Worm (Caenorhabditis elegans) whole organism, mixed stage, embryonic: ENCODE results near the gene nhr-213.

Source experiments
- ces-1 ChIP-seq: fragments of 150-350 bp; optimal IDR thresholded peaks from 2 replicates; lab custom pipeline; 2014; ENCODE audit warnings: missing biosample characterization, missing genetic modification reagents, missing genetic modification characterization
- lin-13 ChIP-seq: fragments of 150-350 bp; optimal IDR thresholded peaks from 2 replicates; lab custom pipeline; 2014; ENCODE audit warnings: missing biosample characterization, missing genetic modification characterization
- mab-5 ChIP-seq: fragments of 150-350 bp; optimal IDR thresholded peaks from 2 replicates; lab custom pipeline; 2014; ENCODE audit warnings: missing biosample characterization, missing genetic modification characterization
- mep-1 ChIP-seq: fragments of 150-350 bp; optimal IDR thresholded peaks from 2 replicates; lab custom pipeline; 2017; ENCODE audit warnings: missing biosample characterization, missing genetic modification reagents, missing genetic modification characterization, inconsistent platforms
- nhr-12 ChIP-seq: fragments of 150-350 bp; optimal IDR thresholded peaks from 2 replicates; lab custom pipeline; 2014; ENCODE audit warnings: missing biosample characterization, missing genetic modification characterization
- nhr-237 ChIP-seq: fragments of 150-350 bp; optimal IDR thresholded peaks from 2 replicates; lab custom pipeline; 2014; ENCODE audit warnings: missing biosample characterization, missing genetic modification characterization
- pha-4 ChIP-seq: fragments of 150-350 bp; optimal IDR thresholded peaks from 2 replicates; lab custom pipeline; 2018; ENCODE audit warnings: missing biosample characterization, missing genetic modification reagents, missing genetic modification characterization
- snpc-4 ChIP-seq: fragments of 150-350 bp; optimal IDR thresholded peaks from 2 replicates; lab custom pipeline; 2014; ENCODE audit warnings: missing biosample characterization, missing genetic modification characterization
- sptf-1 ChIP-seq: sonication (generic microtip); optimal IDR thresholded peaks from 2 replicates; lab custom pipeline; 2017; ENCODE audit warnings: mild to moderate bottlenecking, missing genetic modification characterization, moderate library complexity, missing compliant biosample characterization
- unc-62 ChIP-seq: fragments of 150-350 bp; optimal IDR thresholded peaks from 2 replicates; lab custom pipeline; 2014; ENCODE audit warnings: missing biosample characterization, missing genetic modification reagents, missing genetic modification characterization
- ztf-11 ChIP-seq: fragments of 150-350 bp; optimal IDR thresholded peaks from 2 replicates; lab custom pipeline; 2014; ENCODE audit warnings: missing biosample characterization, missing genetic modification characterization

ce11 chrV:15890115-15890514, 6.5 kb downstream of the nhr-213 start:
- no peak for TF ChIP-seq ces-1 (GFP tag; lab: Kevin White, UChicago)
- no peak for TF ChIP-seq lin-13 (tag; lab: Kevin White, UChicago)
- TF ChIP-seq pha-4 (tag; lab: Kevin White, UChicago) = no peak
- TF ChIP-seq nhr-12 (tag; lab: Kevin White, UChicago) = no peak
- no peak for TF ChIP-seq ztf-11 (tag; lab: Kevin White, UChicago)
- no peak for TF ChIP-seq mab-5
- TF ChIP-seq unc-62 (GFP tag; lab: Kevin White, UChicago) = no peak
- TF ChIP-seq snpc-4 = no peak
- TF ChIP-seq nhr-237 = no peak
- TF ChIP-seq mep-1 (tag; lab: Kevin White, UChicago) = no peak
- no peak for TF ChIP-seq sptf-1
